Fruit fly (Drosophila melanogaster) whole organism, embryonic: ENCODE data around the gene CG32425.
A peak's percentile ranks its signal among the peaks of the same experiment; 100 is the strongest.

Source experiments
- Blimp-1 ChIP-seq: fragments of 200-800 bp; sonication (Bioruptor generic); optimal IDR thresholded peaks from 3 replicates; lab custom pipeline; 2018; ENCODE audit warnings: missing biosample characterization, missing genetic modification characterization, mild to moderate bottlenecking, moderate library complexity, missing genetic modification reagents
- CG12071 ChIP-seq: fragments of 200-800 bp; sonication (Bioruptor generic); optimal IDR thresholded peaks from 3 replicates; lab custom pipeline; 2018; ENCODE audit warnings: missing biosample characterization, mild to moderate bottlenecking, missing genetic modification characterization
- CG14860 ChIP-seq: fragments of 200-800 bp; sonication (Bioruptor generic); IDR thresholded peaks from 3 replicates; pipeline ENCODE4 v1.3.6; 2022; ENCODE audit warnings: missing biosample characterization, missing genetic modification characterization; ENCODE audit not compliant: partially characterized antibody
- CG15514 ChIP-seq: fragments of 200-800 bp; sonication (Bioruptor generic); optimal IDR thresholded peaks from 3 replicates; lab custom pipeline; 2017; ENCODE audit warnings: missing biosample characterization, missing genetic modification characterization, mild to moderate bottlenecking, moderate library complexity, missing genetic modification reagents
- CG1603 ChIP-seq: fragments of 200-800 bp; sonication (Bioruptor generic); optimal IDR thresholded peaks from 2 replicates; lab custom pipeline; 2019; ENCODE audit warnings: missing biosample characterization, mild to moderate bottlenecking, missing genetic modification characterization, moderate library complexity
- CG17186 ChIP-seq: fragments of 200-800 bp; sonication (Bioruptor generic); optimal IDR thresholded peaks from 3 replicates; lab custom pipeline; 2017; ENCODE audit warnings: missing biosample characterization, missing genetic modification reagents, missing genetic modification characterization
- CG18011 ChIP-seq: fragments of 200-800 bp; sonication (Bioruptor generic); optimal IDR thresholded peaks from 2 replicates; lab custom pipeline; 2017; ENCODE audit warnings: missing biosample characterization, missing genetic modification characterization, mild to moderate bottlenecking, moderate library complexity, missing genotype
- CG18619 ChIP-seq: fragments of 200-800 bp; sonication (Bioruptor generic); optimal IDR thresholded peaks from 3 replicates; lab custom pipeline; 2017; ENCODE audit warnings: missing biosample characterization, mild to moderate bottlenecking, missing genetic modification characterization
- CG2202 ChIP-seq: fragments of 200-800 bp; sonication (Bioruptor generic); optimal IDR thresholded peaks from 2 replicates; lab custom pipeline; 2018; ENCODE audit warnings: missing biosample characterization, mild to moderate bottlenecking, missing genetic modification characterization
- CG31224 ChIP-seq: fragments of 200-800 bp; sonication (Bioruptor generic); IDR thresholded peaks from 2 replicates; pipeline ENCODE4 v1.3.6; 2022; ENCODE audit warnings: missing biosample characterization, missing genetic modification characterization
- CG34224 ChIP-seq: fragments of 200-800 bp; sonication (Bioruptor generic); IDR thresholded peaks from 3 replicates; pipeline ENCODE4 v1.3.6; 2022; ENCODE audit warnings: missing biosample characterization, missing genetic modification characterization; ENCODE audit not compliant: partially characterized antibody
- CG3847 ChIP-seq: fragments of 200-800 bp; sonication (Bioruptor generic); IDR thresholded peaks from 2 replicates; pipeline ENCODE4 v1.3.6; 2022; ENCODE audit warnings: missing biosample characterization, missing genetic modification characterization
- CG6854 ChIP-seq: fragments of 200-800 bp; sonication (Bioruptor generic); optimal IDR thresholded peaks from 3 replicates; lab custom pipeline; 2017; ENCODE audit warnings: missing biosample characterization, mild to moderate bottlenecking, missing genetic modification characterization
- CG7556 ChIP-seq: fragments of 200-800 bp; sonication (Bioruptor generic); optimal IDR thresholded peaks from 2 replicates; lab custom pipeline; 2017; ENCODE audit warnings: missing biosample characterization, mild to moderate bottlenecking, missing genetic modification characterization
- CG7963 ChIP-seq: fragments of 200-800 bp; sonication (Bioruptor generic); IDR thresholded peaks from 3 replicates; pipeline ENCODE4 v1.3.6; 2022; ENCODE audit warnings: missing biosample characterization, missing genetic modification characterization; ENCODE audit not compliant: partially characterized antibody
- CG8281 ChIP-seq: fragments of 200-800 bp; sonication (Bioruptor generic); optimal IDR thresholded peaks from 2 replicates; lab custom pipeline; 2018; ENCODE audit warnings: missing biosample characterization, mild to moderate bottlenecking, missing genetic modification characterization, moderate library complexity
- CG8765 ChIP-seq: fragments of 200-800 bp; sonication (Bioruptor generic); IDR thresholded peaks from 2 replicates; pipeline ENCODE4 v1.3.6; 2022; ENCODE audit warnings: missing biosample characterization, missing genetic modification characterization
- Chrac-16 ChIP-seq: fragments of 200-800 bp; sonication (Bioruptor generic); optimal IDR thresholded peaks from 3 replicates; lab custom pipeline; 2016; ENCODE audit warnings: missing biosample characterization, missing genetic modification characterization
- D19B ChIP-seq: fragments of 200-800 bp; sonication (Bioruptor generic); optimal IDR thresholded peaks from 2 replicates; lab custom pipeline; 2017; ENCODE audit warnings: missing biosample characterization, mild to moderate bottlenecking, missing genetic modification characterization
- Dek ChIP-seq: fragments of 200-800 bp; sonication (Bioruptor generic); optimal IDR thresholded peaks from 3 replicates; lab custom pipeline; 2019; ENCODE audit warnings: missing biosample characterization, mild to moderate bottlenecking, missing genetic modification characterization, moderate library complexity
- Dfd ChIP-seq, 2 experiments: fragments of >200 bp; optimal IDR thresholded peaks; 2 replicates each; lab custom pipeline; 2017; ENCODE audit warnings: missing biosample characterization in 2 of 2, missing genetic modification characterization in 2 of 2
- Dip3 ChIP-seq: fragments of 200-800 bp; sonication (Bioruptor generic); optimal IDR thresholded peaks from 3 replicates; lab custom pipeline; 2016; ENCODE audit warnings: missing biosample characterization, missing genetic modification characterization
- Fer2 ChIP-seq: fragments of 200-800 bp; sonication (Bioruptor generic); optimal IDR thresholded peaks from 2 replicates; lab custom pipeline; 2018; ENCODE audit warnings: missing biosample characterization, mild to moderate bottlenecking, missing genetic modification characterization, moderate library complexity
- Hr3 ChIP-seq: fragments of 200-800 bp; sonication (Bioruptor generic); optimal IDR thresholded peaks from 3 replicates; lab custom pipeline; 2016; ENCODE audit warnings: missing biosample characterization, missing genetic modification characterization
- Oli ChIP-seq: fragments of 200-800 bp; sonication (Bioruptor generic); optimal IDR thresholded peaks from 2 replicates; lab custom pipeline; 2018; ENCODE audit warnings: missing biosample characterization, mild to moderate bottlenecking, missing genetic modification characterization, moderate library complexity
- Spps ChIP-seq: fragments of 200-800 bp; sonication (Bioruptor generic); optimal IDR thresholded peaks from 2 replicates; lab custom pipeline; 2018; ENCODE audit warnings: missing biosample characterization, mild to moderate bottlenecking, missing genetic modification characterization
- Taf1 ChIP-seq: fragments of 200-800 bp; sonication (Bioruptor generic); IDR thresholded peaks from 2 replicates; pipeline ENCODE4 v1.3.6; 2022; ENCODE audit warnings: missing biosample characterization, missing genetic modification characterization
- Xbp1 ChIP-seq: fragments of 200-800 bp; sonication (Bioruptor generic); optimal IDR thresholded peaks from 3 replicates; lab custom pipeline; 2016; ENCODE audit warnings: missing biosample characterization, mild to moderate bottlenecking, missing genetic modification characterization
- ash1 ChIP-seq: fragments of 200-800 bp; sonication (Bioruptor generic); optimal IDR thresholded peaks from 2 replicates; lab custom pipeline; 2018; ENCODE audit warnings: missing biosample characterization, mild to moderate bottlenecking, missing genetic modification characterization
- cato ChIP-seq: fragments of 200-800 bp; sonication (Bioruptor generic); optimal IDR thresholded peaks from 2 replicates; lab custom pipeline; 2016; ENCODE audit warnings: missing biosample characterization, missing genetic modification characterization, borderline replicate concordance
- crp ChIP-seq, 2 experiments: fragments of 200-800 bp; sonication (Bioruptor generic); optimal IDR thresholded peaks; 2 replicates in 1 of 2; 3 replicates in 1 of 2; lab custom pipeline; 2017; ENCODE audit warnings: missing biosample characterization in 2 of 2, missing genetic modification characterization in 2 of 2, mild to moderate bottlenecking in 1 of 2, moderate library complexity in 1 of 2
- ewg ChIP-seq: fragments of 200-800 bp; sonication (Bioruptor generic); optimal IDR thresholded peaks from 3 replicates; lab custom pipeline; 2017; ENCODE audit warnings: mild to moderate bottlenecking, missing biosample characterization, missing genetic modification reagents, missing genetic modification characterization
- gem ChIP-seq: fragments of 200-800 bp; sonication (Bioruptor generic); optimal IDR thresholded peaks from 2 replicates; lab custom pipeline; 2019; ENCODE audit warnings: missing biosample characterization, mild to moderate bottlenecking, missing genetic modification characterization, moderate library complexity
- gfzf ChIP-seq: fragments of 200-800 bp; sonication (Bioruptor generic); optimal IDR thresholded peaks from 2 replicates; lab custom pipeline; 2016; ENCODE audit warnings: missing biosample characterization, mild to moderate bottlenecking, missing genetic modification characterization, moderate library complexity
- lab ChIP-seq: fragments of 200-800 bp; sonication (Bioruptor generic); optimal IDR thresholded peaks from 3 replicates; lab custom pipeline; 2017; ENCODE audit warnings: missing biosample characterization, missing genetic modification characterization, mild to moderate bottlenecking, moderate library complexity, missing genetic modification reagents
- lmd ChIP-seq: fragments of 200-800 bp; sonication (Bioruptor generic); IDR thresholded peaks from 2 replicates; pipeline ENCODE4 v1.3.6; 2022; ENCODE audit warnings: missing biosample characterization, missing genetic modification characterization
- nmo ChIP-seq: fragments of 200-800 bp; sonication (Bioruptor generic); optimal IDR thresholded peaks from 2 replicates; lab custom pipeline; 2018; ENCODE audit warnings: missing biosample characterization, mild to moderate bottlenecking, missing genetic modification characterization, moderate library complexity
- onecut ChIP-seq: fragments of 200-800 bp; sonication (Bioruptor generic); IDR thresholded peaks from 2 replicates; pipeline ENCODE4 v1.3.6; 2022; ENCODE audit warnings: missing biosample characterization, missing genetic modification characterization
- sc ChIP-seq, 3 experiments: fragments of >200 bp in 2 of 3; fragments of 200-800 bp in 1 of 3; sonication (Bioruptor generic) in 1 of 3; optimal IDR thresholded peaks; 2 replicates in 2 of 3; 3 replicates in 1 of 3; lab custom pipeline; 2017; ENCODE audit warnings: mild to moderate bottlenecking in 1 of 3, missing biosample characterization in 1 of 3, missing genetic modification characterization in 1 of 3, missing genetic modification reagents in 1 of 3
- sug ChIP-seq: fragments of 200-800 bp; optimal IDR thresholded peaks from 2 replicates; lab custom pipeline; 2019; ENCODE audit warnings: missing biosample characterization, mild to moderate bottlenecking, missing genetic modification characterization, moderate library complexity
- tap ChIP-seq: fragments of 200-800 bp; optimal IDR thresholded peaks from 3 replicates; lab custom pipeline; 2019; ENCODE audit warnings: missing biosample characterization, mild to moderate bottlenecking, missing genetic modification characterization, moderate library complexity
- trem ChIP-seq: fragments of 200-800 bp; optimal IDR thresholded peaks from 3 replicates; lab custom pipeline; 2019; ENCODE audit warnings: missing biosample characterization, mild to moderate bottlenecking, missing genetic modification characterization, moderate library complexity
- ttk ChIP-seq: fragments of 200-800 bp; sonication (Bioruptor generic); IDR thresholded peaks from 2 replicates; pipeline ENCODE4 v2.1.2; 2022; ENCODE audit warnings: missing biosample characterization, missing genetic modification characterization
- wdn ChIP-seq: fragments of 200-800 bp; sonication (Bioruptor generic); IDR thresholded peaks from 2 replicates; pipeline ENCODE4 v1.3.6; 2022; ENCODE audit warnings: missing biosample characterization, missing genetic modification characterization
- yki ChIP-seq: fragments of >200 bp; optimal IDR thresholded peaks from 3 replicates; lab custom pipeline; 2018
- zen2 ChIP-seq: fragments of 200-800 bp; sonication (Bioruptor generic); IDR thresholded peaks from 3 replicates; pipeline ENCODE4 v1.3.6; 2022; ENCODE audit warnings: missing biosample characterization, missing genetic modification characterization; ENCODE audit not compliant: partially characterized antibody

Gene CG32425

dm6 chr3L:20452813-20453682 lies 44.1 kb upstream of the CG32425 start, which contains the start of gene CG5199 (continued):
- TF ChIP-seq zen2 (GFP tag; lab: Robert Waterston, UW): peak; percentile 52; the same call in 1 of the 3 replicates
- no peak for TF ChIP-seq Dfd (GFP tag; optimal IDR thresholded peaks at IDR 0.05; lab: Kevin White, UChicago)
- TF ChIP-seq Hr3 (GFP tag; lab: Kevin White, UChicago): peak; percentile 79
- TF ChIP-seq Spps: peak; percentile 26
- TF ChIP-seq tap (tag; lab: Kevin White, UChicago): peak; percentile 45
- TF ChIP-seq wdn (GFP tag; lab: Robert Waterston, UW): no peak
- peak; percentile 33 for TF ChIP-seq gfzf (GFP tag; lab: Kevin White, UChicago)
- TF ChIP-seq CG7556 (GFP tag; lab: Kevin White, UChicago): peak; percentile 75
- peak in 1 of 2 experiments; percentile 3 for TF ChIP-seq crp (GFP tag; optimal IDR thresholded peaks at IDR 0.05; lab: Kevin White, UChicago)
- peak; percentile 64; the same call in 1 of the 2 replicates for TF ChIP-seq CG3847 (GFP tag; lab: Robert Waterston, UW)
- peak; percentile 27 for TF ChIP-seq cato (GFP tag; lab: Kevin White, UChicago)
- peak; percentile 75 for TF ChIP-seq lmd (GFP tag; lab: Robert Waterston, UW)
- no peak for TF ChIP-seq onecut (GFP tag; lab: Robert Waterston, UW)
- TF ChIP-seq Chrac-16: peak; percentile 72
- TF ChIP-seq Dek: peak; percentile 59
- peak; percentile 61 for TF ChIP-seq Blimp-1 (GFP tag; lab: Kevin White, UChicago)
- TF ChIP-seq CG8281 (tag; lab: Kevin White, UChicago): peak; percentile 17
- peak; percentile 74 for TF ChIP-seq CG34224 (GFP tag; lab: Robert Waterston, UW)
- peak; percentile 56 for TF ChIP-seq Oli (tag; lab: Kevin White, UChicago)
- TF ChIP-seq CG31224 (GFP tag; lab: Robert Waterston, UW): peak; percentile 42; the same call in 1 of the 2 replicates
- TF ChIP-seq trem (tag; lab: Kevin White, UChicago): peak; percentile 93
- no peak for TF ChIP-seq yki (lab: Kevin White, UChicago)
- no peak for TF ChIP-seq Taf1 (GFP tag; lab: Robert Waterston, UW)
- TF ChIP-seq CG14860: peak; percentile 62; the same call in 2 of the 3 replicates
- TF ChIP-seq nmo (GFP tag; lab: Kevin White, UChicago): peak; percentile 88
- TF ChIP-seq ttk (GFP tag; lab: Robert Waterston, UW): peak; percentile 59; the same call in 1 of the 2 replicates
- TF ChIP-seq D19B (GFP tag; lab: Kevin White, UChicago): peak; percentile 89
- peak; percentile 24 for TF ChIP-seq Dip3 (GFP tag; lab: Kevin White, UChicago)
- TF ChIP-seq Fer2: peak; percentile 29
- TF ChIP-seq CG8765 (GFP tag; lab: Robert Waterston, UW): no peak
- peak; percentile 91 for TF ChIP-seq gem (tag; lab: Kevin White, UChicago)
- no peak for TF ChIP-seq sc (optimal IDR thresholded peaks at IDR 0.05; lab: Kevin White, UChicago)
- TF ChIP-seq sc (GFP tag; optimal IDR thresholded peaks at IDR 0.05; lab: Kevin White, UChicago): peak; percentile 51
- peak; percentile 10 for TF ChIP-seq CG2202
- TF ChIP-seq CG18619 (GFP tag; lab: Kevin White, UChicago): peak; percentile 55
- no peak for TF ChIP-seq CG6854 (GFP tag; lab: Kevin White, UChicago)
- TF ChIP-seq lab: peak; percentile 77
- peak; percentile 57 for TF ChIP-seq sug
- TF ChIP-seq CG12071 (GFP tag; lab: Kevin White, UChicago): no peak
- peak; percentile 46 for TF ChIP-seq CG1603 (tag; lab: Kevin White, UChicago)
- TF ChIP-seq CG17186 (GFP tag; lab: Kevin White, UChicago): peak; percentile 41
- no peak for TF ChIP-seq CG18011
- TF ChIP-seq CG7963 (GFP tag; lab: Robert Waterston, UW): peak; percentile 59; the same call in 2 of the 3 replicates
- TF ChIP-seq ewg: peak; percentile 29
- peak; percentile 64 for TF ChIP-seq Xbp1 (GFP tag; lab: Kevin White, UChicago)
- TF ChIP-seq ash1 (GFP tag; lab: Kevin White, UChicago): no peak
- peak; percentile 53 for TF ChIP-seq CG15514 (GFP tag; lab: Kevin White, UChicago)
